Worm (Caenorhabditis elegans): ENCODE data around the gene iff-1.

Gene iff-1

ce11 chrIII:9711163-9711562, 35.8 kb downstream of the iff-1 start:
- TF ChIP-seq unc-39 (tag; optimal IDR thresholded peaks at IDR 0.05) (no peak), bed-3 (GFP tag; optimal IDR thresholded peaks at IDR 0.05) (no peak), elt-3 (tag; optimal IDR thresholded peaks at IDR 0.05) (no peak), blmp-1 (tag; optimal IDR thresholded peaks at IDR 0.05) (no peak), nhr-28 (tag; optimal IDR thresholded peaks at IDR 0.05) (no peak), lin-13 (tag; optimal IDR thresholded peaks at IDR 0.05) (no peak), ceh-39 (tag; optimal IDR thresholded peaks at IDR 0.05) (no peak), nhr-12 (tag; optimal IDR thresholded peaks at IDR 0.05) (no peak)

- TF ChIP-seq lin-13 (tag; optimal IDR thresholded peaks at IDR 0.05) (no peak), bed-3 (GFP tag; optimal IDR thresholded peaks at IDR 0.05) (no peak), sem-2 (GFP tag; optimal IDR thresholded peaks at IDR 0.05) (no peak), mls-2 (tag; optimal IDR thresholded peaks at IDR 0.05) (no peak), snpc-4 (tag; optimal IDR thresholded peaks at IDR 0.05) (no peak), nhr-12 (tag; optimal IDR thresholded peaks at IDR 0.05) (no peak), ham-2 (GFP tag; optimal IDR thresholded peaks at IDR 0.05) (peak; percentile 56), zip-8 (tag; optimal IDR thresholded peaks at IDR 0.05) (peak; percentile 40), lin-32 (GFP tag; optimal IDR thresholded peaks at IDR 0.05) (no peak), nhr-76 (tag; optimal IDR thresholded peaks at IDR 0.05) (no peak), nhr-237 (tag; optimal IDR thresholded peaks at IDR 0.05) (no peak), drap-1 (GFP tag; optimal IDR thresholded peaks at IDR 0.05) (no peak), nhr-2 (tag; optimal IDR thresholded peaks at IDR 0.05) (peak; percentile 61), sptf-1 (tag; optimal IDR thresholded peaks at IDR 0.05) (no peak), elt-3 (tag; optimal IDR thresholded peaks at IDR 0.05) (no peak), ztf-11 (tag; optimal IDR thresholded peaks at IDR 0.05) (no peak), ceh-43 (GFP tag; optimal IDR thresholded peaks at IDR 0.05) (no peak), tbx-8 (GFP tag; optimal IDR thresholded peaks at IDR 0.05) (no peak), unc-120 (tag; optimal IDR thresholded peaks at IDR 0.05; ENCODE audit: poor library complexity, severe bottlenecking) (peak; percentile 32), elt-1 (tag; optimal IDR thresholded peaks at IDR 0.05; ENCODE audit: borderline replicate concordance, insufficient read depth) (no peak)
These were observed 41.7 kb downstream of the iff-1 start for ce11 chrIII:9705157-9705905.

- TF ChIP-seq blmp-1 (tag; optimal IDR thresholded peaks at IDR 0.05) (no peak), elt-3 (tag; optimal IDR thresholded peaks at IDR 0.05) (no peak), flh-1 (GFP tag; optimal IDR thresholded peaks at IDR 0.05) (no peak), nhr-76 (tag; optimal IDR thresholded peaks at IDR 0.05) (no peak)
These were observed 42.4 kb downstream of the iff-1 start for ce11 chrIII:9704606-9704938.

ce11 chrIII:9703747-9704605, 43.0 kb downstream of the iff-1 start:
- TF ChIP-seq nhr-76 (tag; optimal IDR thresholded peaks at IDR 0.05): no peak
- TF ChIP-seq ceh-39 (tag; optimal IDR thresholded peaks at IDR 0.05): no peak
- no peak for TF ChIP-seq unc-62 (GFP tag; optimal IDR thresholded peaks at IDR 0.05)
- no peak for TF ChIP-seq flh-1 (GFP tag; optimal IDR thresholded peaks at IDR 0.05)
- TF ChIP-seq ceh-83 (GFP tag; optimal IDR thresholded peaks at IDR 0.05): no peak
- TF ChIP-seq hlh-1 (tag; optimal IDR thresholded peaks at IDR 0.05): peak; percentile 54
- no peak for TF ChIP-seq snpc-4 (tag; optimal IDR thresholded peaks at IDR 0.05)
- TF ChIP-seq mep-1 (tag; optimal IDR thresholded peaks at IDR 0.05): no peak
- peak; percentile 80 for TF ChIP-seq ces-1 (GFP tag; optimal IDR thresholded peaks at IDR 0.05)
- no peak for TF ChIP-seq nhr-237 (tag; optimal IDR thresholded peaks at IDR 0.05)
- peak; percentile 54 for TF ChIP-seq unc-120 (tag; optimal IDR thresholded peaks at IDR 0.05; ENCODE audit: poor library complexity, severe bottlenecking)
- TF ChIP-seq pha-4 (tag; optimal IDR thresholded peaks at IDR 0.05): no peak
- peak; percentile 27 for TF ChIP-seq sem-2 (GFP tag; optimal IDR thresholded peaks at IDR 0.05)
- TF ChIP-seq zip-8 (tag; optimal IDR thresholded peaks at IDR 0.05): peak; percentile 81
- no peak for TF ChIP-seq mls-2 (tag; optimal IDR thresholded peaks at IDR 0.05)
- TF ChIP-seq cnd-1 (tag; optimal IDR thresholded peaks at IDR 0.05): no peak
- TF ChIP-seq M03D4.4 (tag; optimal IDR thresholded peaks at IDR 0.05): peak; percentile 26
- no peak for TF ChIP-seq ztf-11 (tag; optimal IDR thresholded peaks at IDR 0.05)
- peak; percentile 36 for TF ChIP-seq lin-13 (tag; optimal IDR thresholded peaks at IDR 0.05)
- peak; percentile 31 for TF ChIP-seq sptf-1 (tag; optimal IDR thresholded peaks at IDR 0.05)
- no peak for TF ChIP-seq blmp-1 (tag; optimal IDR thresholded peaks at IDR 0.05)
- TF ChIP-seq unc-39 (tag; optimal IDR thresholded peaks at IDR 0.05): no peak
- TF ChIP-seq nhr-28 (tag; optimal IDR thresholded peaks at IDR 0.05): no peak
- no peak for TF ChIP-seq elt-3 (tag; optimal IDR thresholded peaks at IDR 0.05)
- no peak for TF ChIP-seq mab-5 (tag; optimal IDR thresholded peaks at IDR 0.05)
- TF ChIP-seq bed-3 (GFP tag; optimal IDR thresholded peaks at IDR 0.05): no peak
- TF ChIP-seq ceh-43 (GFP tag; optimal IDR thresholded peaks at IDR 0.05): no peak
- no peak for TF ChIP-seq nhr-12 (tag; optimal IDR thresholded peaks at IDR 0.05)
- TF ChIP-seq ham-2 (GFP tag; optimal IDR thresholded peaks at IDR 0.05): peak; percentile 10
- TF ChIP-seq drap-1 (GFP tag; optimal IDR thresholded peaks at IDR 0.05): peak; percentile 9
- TF ChIP-seq nhr-2 (tag; optimal IDR thresholded peaks at IDR 0.05): no peak
- TF ChIP-seq tbx-8 (GFP tag; optimal IDR thresholded peaks at IDR 0.05): no peak
- TF ChIP-seq elt-1 (tag; optimal IDR thresholded peaks at IDR 0.05; ENCODE audit: borderline replicate concordance, insufficient read depth): no peak
- TF ChIP-seq lsy-2 (tag; optimal IDR thresholded peaks at IDR 0.05): no peak
- no peak for TF ChIP-seq lin-32 (GFP tag; optimal IDR thresholded peaks at IDR 0.05)

Measured in whole organism, mixed stage, embryonic.